Worm (Caenorhabditis elegans) whole organism, late embryonic: ENCODE measurements around the gene cpna-5.
A peak's percentile ranks its signal among the peaks of the same experiment; 100 is the strongest.

Experiments used
- C38D4.7 ChIP-seq: fragments of 200-800 bp; sonication (Bioruptor generic); optimal IDR thresholded peaks from 2 replicates; lab custom pipeline; 2018; ENCODE audit warnings: mild to moderate bottlenecking, missing genetic modification characterization, moderate library complexity, missing compliant biosample characterization
- F13H6.1 ChIP-seq: sonication (generic microtip); optimal IDR thresholded peaks from 2 replicates; lab custom pipeline; 2016; ENCODE audit warnings: missing genetic modification characterization, missing compliant biosample characterization
- Y22D7AL.16 ChIP-seq: sonication (generic microtip); optimal IDR thresholded peaks from 2 replicates; lab custom pipeline; 2016; ENCODE audit warnings: missing genetic modification characterization, missing compliant biosample characterization
- ama-1 ChIP-seq: fragments of 150-350 bp; optimal IDR thresholded peaks from 2 replicates; lab custom pipeline; 2014
- ceh-14 ChIP-seq: sonication (generic microtip); optimal IDR thresholded peaks from 2 replicates; lab custom pipeline; 2016; ENCODE audit warnings: missing genotype, missing genetic modification characterization, missing compliant biosample characterization
- ceh-18 ChIP-seq: sonication (generic microtip); optimal IDR thresholded peaks from 2 replicates; lab custom pipeline; 2016; ENCODE audit warnings: missing genetic modification characterization, missing compliant biosample characterization
- ceh-24 ChIP-seq: sonication (generic microtip); optimal IDR thresholded peaks from 2 replicates; lab custom pipeline; 2016; ENCODE audit warnings: mild to moderate bottlenecking, missing genetic modification characterization, missing compliant biosample characterization
- ceh-45 ChIP-seq: fragments of 200-800 bp; sonication (Bioruptor generic); IDR thresholded peaks from 2 replicates; pipeline ENCODE4 v1.3.6; 2022; ENCODE audit warnings: missing genetic modification reagents, missing genetic modification characterization, missing compliant biosample characterization
- ceh-48 ChIP-seq: sonication (generic microtip); optimal IDR thresholded peaks from 2 replicates; lab custom pipeline; 2016; ENCODE audit warnings: missing genetic modification characterization, inconsistent platforms, missing compliant biosample characterization
- ceh-9 ChIP-seq: sonication (generic microtip); optimal IDR thresholded peaks from 2 replicates; lab custom pipeline; 2016; ENCODE audit warnings: mild to moderate bottlenecking, missing genetic modification characterization, inconsistent platforms, missing compliant biosample characterization
- dmd-4 ChIP-seq: sonication (generic microtip); optimal IDR thresholded peaks from 2 replicates; lab custom pipeline; 2016; ENCODE audit warnings: borderline replicate concordance, missing genetic modification characterization, missing compliant biosample characterization
- dve-1 ChIP-seq: sonication (generic microtip); optimal IDR thresholded peaks from 2 replicates; lab custom pipeline; 2017; ENCODE audit warnings: antibody characterized with exemption, mild to moderate bottlenecking, missing genetic modification characterization, missing compliant biosample characterization
- elt-4 ChIP-seq: sonication (generic microtip); optimal IDR thresholded peaks from 2 replicates; lab custom pipeline; 2016; ENCODE audit warnings: missing genetic modification characterization, missing compliant biosample characterization
- fax-1 ChIP-seq: sonication (generic microtip); optimal IDR thresholded peaks from 2 replicates; lab custom pipeline; 2016; ENCODE audit warnings: missing genotype, missing genetic modification characterization, missing compliant biosample characterization
- fkh-10 ChIP-seq: fragments of 150-350 bp; optimal IDR thresholded peaks from 2 replicates; lab custom pipeline; 2014; ENCODE audit warnings: missing biosample characterization, missing genetic modification reagents, missing genetic modification characterization
- gmeb-2 ChIP-seq: sonication (generic microtip); optimal IDR thresholded peaks from 2 replicates; lab custom pipeline; 2016; ENCODE audit warnings: missing genetic modification characterization, inconsistent platforms, missing compliant biosample characterization
- hlh-30 ChIP-seq: sonication (generic microtip); optimal IDR thresholded peaks from 2 replicates; lab custom pipeline; 2017; ENCODE audit warnings: antibody characterized with exemption, missing genetic modification characterization, missing compliant biosample characterization; ENCODE audit not compliant: insufficient read depth
- hlh-6 ChIP-seq: sonication (generic microtip); optimal IDR thresholded peaks from 2 replicates; lab custom pipeline; 2016; ENCODE audit warnings: missing genotype, missing genetic modification characterization, missing compliant biosample characterization
- hlh-8 ChIP-seq: sonication (generic microtip); optimal IDR thresholded peaks from 2 replicates; lab custom pipeline; 2016; ENCODE audit warnings: missing genotype, missing genetic modification characterization, missing compliant biosample characterization
- lim-6 ChIP-seq: sonication (generic microtip); optimal IDR thresholded peaks from 2 replicates; lab custom pipeline; 2016; ENCODE audit warnings: missing genetic modification characterization, missing compliant biosample characterization
- lin-11 ChIP-seq: fragments of 200-800 bp; sonication (Bioruptor generic); optimal IDR thresholded peaks from 2 replicates; lab custom pipeline; 2018; ENCODE audit warnings: mild to moderate bottlenecking, missing genetic modification characterization, missing compliant biosample characterization
- madf-2 ChIP-seq: sonication (generic microtip); optimal IDR thresholded peaks from 2 replicates; lab custom pipeline; 2017; ENCODE audit warnings: missing genetic modification characterization, missing compliant biosample characterization
- nfya-1 ChIP-seq: sonication (generic microtip); optimal IDR thresholded peaks from 2 replicates; lab custom pipeline; 2017; ENCODE audit warnings: missing genetic modification characterization, mild to moderate bottlenecking, missing compliant biosample characterization, antibody characterized with exemption, moderate library complexity
- pag-3 ChIP-seq: sonication (generic microtip); optimal IDR thresholded peaks from 2 replicates; lab custom pipeline; 2016; ENCODE audit warnings: missing compliant biosample characterization, missing genetic modification characterization, borderline replicate concordance
- pax-1 ChIP-seq: fragments of 150-350 bp; optimal IDR thresholded peaks from 2 replicates; lab custom pipeline; 2014; ENCODE audit warnings: missing biosample characterization, missing genetic modification characterization
- pqm-1 ChIP-seq: sonication (generic microtip); optimal IDR thresholded peaks from 2 replicates; lab custom pipeline; 2016; ENCODE audit warnings: missing genetic modification characterization, missing compliant biosample characterization
- rnt-1 ChIP-seq: sonication (generic microtip); optimal IDR thresholded peaks from 2 replicates; lab custom pipeline; 2016; ENCODE audit warnings: missing genetic modification characterization, missing compliant biosample characterization
- sox-2 ChIP-seq: fragments of 200-800 bp; sonication (Bioruptor generic); IDR thresholded peaks from 2 replicates; pipeline ENCODE4 v1.3.6; 2022; ENCODE audit warnings: missing genetic modification reagents, missing genetic modification characterization, missing compliant biosample characterization
- sox-4 ChIP-seq: sonication (generic microtip); optimal IDR thresholded peaks from 2 replicates; lab custom pipeline; 2017; ENCODE audit warnings: mild to moderate bottlenecking, missing genetic modification characterization, inconsistent platforms, missing compliant biosample characterization
- syd-9 ChIP-seq: sonication (generic microtip); optimal IDR thresholded peaks from 2 replicates; lab custom pipeline; 2016; ENCODE audit warnings: mild to moderate bottlenecking, missing genetic modification characterization, moderate library complexity, missing compliant biosample characterization
- tbx-2 ChIP-seq: sonication (generic microtip); optimal IDR thresholded peaks from 2 replicates; lab custom pipeline; 2016; ENCODE audit warnings: missing genetic modification characterization, missing compliant biosample characterization
- ttx-3 ChIP-seq: sonication (generic microtip); optimal IDR thresholded peaks from 2 replicates; lab custom pipeline; 2016; ENCODE audit warnings: missing genetic modification reagents, missing genetic modification characterization, missing compliant biosample characterization
- unc-42 ChIP-seq: sonication (generic microtip); optimal IDR thresholded peaks from 2 replicates; lab custom pipeline; 2016; ENCODE audit warnings: missing genotype, missing genetic modification characterization, missing compliant biosample characterization
- unc-55 ChIP-seq: sonication (generic microtip); optimal IDR thresholded peaks from 2 replicates; lab custom pipeline; 2017; ENCODE audit warnings: missing biosample characterization, missing genetic modification reagents, missing genetic modification characterization

cpna-5 gene

DNA sequence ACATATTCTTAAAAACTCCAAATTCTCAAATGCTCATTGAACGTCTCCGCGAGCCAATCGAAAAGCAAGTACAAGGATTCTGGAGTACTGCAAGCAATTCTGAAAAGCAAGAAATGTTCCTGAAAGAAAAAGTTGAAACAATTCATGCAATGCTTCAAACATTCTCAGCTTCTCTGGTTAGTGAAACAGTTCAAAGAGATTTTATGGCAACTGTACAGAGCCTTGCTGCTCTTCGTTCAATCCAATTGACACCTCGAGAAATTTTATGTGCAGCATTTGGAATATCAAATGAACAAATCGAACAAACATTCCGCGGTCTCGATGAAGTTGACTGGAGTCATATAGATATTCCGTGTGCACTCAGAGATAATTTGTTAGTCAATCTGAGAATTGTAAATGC, 18.3 kb upstream of the cpna-5 start:
- TF ChIP-seq Y22D7AL.16 (tag; lab: Kevin White, UChicago), result no peak
- TF ChIP-seq ttx-3 (tag; lab: Kevin White, UChicago), result no peak
- no peak for TF ChIP-seq lim-6
- TF ChIP-seq dve-1 (tag; lab: Kevin White, UChicago), result no peak

DNA sequence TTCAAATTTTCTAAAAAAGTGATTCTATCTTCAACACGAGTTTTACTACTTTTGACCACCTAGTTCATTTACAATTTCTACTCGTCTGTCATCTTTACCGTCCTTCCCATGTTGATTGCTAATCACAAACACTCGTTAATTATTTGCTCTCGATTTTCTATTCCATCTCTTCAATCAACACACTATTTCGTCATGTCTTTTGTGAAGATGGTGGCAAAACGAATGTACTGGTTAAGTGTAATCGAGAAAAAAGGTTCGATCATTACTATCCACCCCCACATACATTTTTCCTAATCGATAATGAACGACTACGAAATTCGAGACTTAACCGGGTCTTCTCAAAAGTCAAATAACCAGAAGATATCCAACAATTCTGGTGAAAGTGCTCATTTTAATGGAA, 6.2 kb upstream of the cpna-5 start, which contains the start of gene cpna-2:
Gene cpna-2, plus strand, starts transcription at position 301 of the 400 bp plus-strand sequence.
- TF ChIP-seq ceh-24 (tag; lab: Kevin White, UChicago) (no peak), nfya-1 (tag; lab: Kevin White, UChicago) (no peak), sox-2 (GFP tag; lab: Robert Waterston, UW) (no peak), ceh-48 (no peak), syd-9 (no peak), elt-4 (tag; lab: Kevin White, UChicago) (no peak), sox-4 (tag; lab: Kevin White, UChicago) (no peak), pax-1 (no peak), lim-6 (no peak), fax-1 (no peak), lin-11 (tag; lab: Kevin White, UChicago) (no peak)

DNA sequence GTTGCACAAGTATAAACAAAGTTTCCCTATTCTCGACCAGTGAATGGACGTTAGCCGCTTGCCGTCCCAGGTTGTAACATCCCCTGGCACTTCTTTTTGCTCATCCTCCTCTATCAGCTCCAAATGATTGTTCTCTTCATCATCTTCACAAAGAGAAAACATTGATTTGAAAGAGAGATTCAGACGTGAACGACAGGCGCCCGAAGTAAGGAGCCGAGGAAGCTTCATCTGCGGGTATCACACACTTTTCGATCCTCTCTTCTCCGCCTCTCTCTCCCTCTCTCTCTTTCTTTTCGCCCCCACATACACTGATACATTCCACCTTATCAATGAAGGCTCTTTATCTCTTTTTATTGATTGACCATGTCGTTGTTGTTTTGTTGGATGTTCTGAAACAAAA, 4.4 kb upstream of the cpna-5 start:
- TF ChIP-seq pag-3 (tag; lab: Kevin White, UChicago) (no peak), ceh-18 (tag; lab: Kevin White, UChicago) (peak; percentile 62), ceh-14 (no peak), unc-55 (GFP tag; lab: Kevin White, UChicago) (peak; percentile 53), hlh-30 (tag; lab: Kevin White, UChicago) (no peak), ttx-3 (tag; lab: Kevin White, UChicago) (no peak), C38D4.7 (GFP tag; lab: Kevin White, UChicago) (no peak), pax-1 (no peak), madf-2 (no peak), gmeb-2 (no peak), fkh-10 (GFP tag; lab: Kevin White, UChicago) (no peak), rnt-1 (tag; lab: Kevin White, UChicago) (peak; percentile 61), dmd-4 (tag; lab: Kevin White, UChicago) (no peak), hlh-8 (no peak), pqm-1 (tag; lab: Kevin White, UChicago) (no peak), tbx-2 (tag; lab: Kevin White, UChicago) (no peak), ceh-9 (tag; lab: Kevin White, UChicago) (no peak), hlh-6 (tag; lab: Kevin White, UChicago) (no peak), F13H6.1 (no peak)

DNA sequence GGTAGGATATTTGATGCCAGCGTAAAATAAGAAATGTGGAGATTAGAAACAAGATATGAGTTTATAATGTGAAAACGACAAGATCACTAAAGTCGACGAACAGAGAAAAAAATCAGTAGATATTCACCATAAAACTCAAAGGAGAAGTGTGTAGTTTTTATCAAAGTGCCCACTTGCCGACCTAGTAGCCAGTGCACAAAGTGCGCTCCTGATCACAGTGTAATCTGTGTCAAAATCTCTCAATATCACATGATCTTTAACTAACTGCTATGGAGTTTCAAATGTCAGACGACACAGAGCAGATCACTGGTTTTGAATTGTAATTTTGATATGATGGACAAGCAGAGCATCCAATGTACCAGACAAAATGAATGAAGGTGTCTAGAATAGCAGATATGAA, 2.1 kb upstream of the cpna-5 start:
- TF ChIP-seq Y22D7AL.16 (tag; lab: Kevin White, UChicago) (no peak), hlh-30 (tag; lab: Kevin White, UChicago) (peak; percentile 42), unc-55 (GFP tag; lab: Kevin White, UChicago) (peak; percentile 39), ceh-45 (no peak), ama-1 (lab: Kevin White, UChicago) (no peak)

- TF ChIP-seq unc-42 (tag; lab: Kevin White, UChicago) (peak; percentile 73), F13H6.1 (no peak), unc-55 (GFP tag; lab: Kevin White, UChicago) (peak; percentile 18)
These were observed 648 bp upstream of the cpna-5 start for ce11 chrII:7719039-7719438.
